Fruit fly (Drosophila melanogaster): Measurements from ENCODE around the gene Argk2.

Gene Argk2

dm6 chr3L:9062816-9063215 is 15.6 kb downstream of the Argk2 start:
- TF ChIP-seq CG12299 (tag; optimal IDR thresholded peaks at IDR 0.05) (no peak), Myb (GFP tag; optimal IDR thresholded peaks at IDR 0.05) (no peak), luna (GFP tag; optimal IDR thresholded peaks at IDR 0.05) (no peak), crol (GFP tag; IDR thresholded peaks at IDR 0.05) (no peak), mirr (GFP tag; optimal IDR thresholded peaks at IDR 0.05) (no peak), D19A (tag; optimal IDR thresholded peaks at IDR 0.05) (no peak), CG8359 (GFP tag; optimal IDR thresholded peaks at IDR 0.05; ENCODE audit: borderline replicate concordance) (no peak), odd (GFP tag; optimal IDR thresholded peaks at IDR 0.05) (no peak), Side (GFP tag; optimal IDR thresholded peaks at IDR 0.05) (no peak), nerfin-2 (GFP tag; IDR thresholded peaks at IDR 0.05; ENCODE audit: partially characterized antibody) (no peak), stwl (tag; optimal IDR thresholded peaks at IDR 0.05) (peak; percentile 20), CG14710 (tag; optimal IDR thresholded peaks at IDR 0.05) (peak; percentile 97)

- TF ChIP-seq CG12769 (tag; optimal IDR thresholded peaks at IDR 0.05) (no peak), Opbp (GFP tag; IDR thresholded peaks at IDR 0.05; ENCODE audit: partially characterized antibody) (no peak), CG12391 (tag; optimal IDR thresholded peaks at IDR 0.05) (no peak), Adf1 (GFP tag; IDR thresholded peaks at IDR 0.05) (no peak), ranshi (GFP tag; IDR thresholded peaks at IDR 0.05) (0 out of 2 replicates have a peak, but pooled peaks have one; percentile 3), CHES-1-like (GFP tag; optimal IDR thresholded peaks at IDR 0.05) (no peak), Usf (GFP tag; optimal IDR thresholded peaks at IDR 0.05) (no peak), exex (tag; optimal IDR thresholded peaks at IDR 0.05) (peak; percentile 27), Vsx1 (GFP tag; optimal IDR thresholded peaks at IDR 0.05) (no peak), gce (GFP tag; IDR thresholded peaks at IDR 0.05) (no peak), HLHmδ (GFP tag; optimal IDR thresholded peaks at IDR 0.05) (no peak)
Observed at dm6 chr3L:9063607-9064006, 16.4 kb downstream of the Argk2 start.

dm6 chr3L:9064207-9064754 is 17.0 kb downstream of the Argk2 start:
- TF ChIP-seq CG4360 (GFP tag; IDR thresholded peaks at IDR 0.05) (no peak), CG14014 (GFP tag; IDR thresholded peaks at IDR 0.05) (no peak), HLH54F (GFP tag; optimal IDR thresholded peaks at IDR 0.05) (no peak), Hand (GFP tag; optimal IDR thresholded peaks at IDR 0.05) (no peak), Dek (tag; optimal IDR thresholded peaks at IDR 0.05) (no peak), CG11695 (GFP tag; IDR thresholded peaks at IDR 0.05) (no peak), Neu2 (GFP tag; optimal IDR thresholded peaks at IDR 0.05; ENCODE audit: borderline replicate concordance) (no peak), CG7357 (GFP tag; IDR thresholded peaks at IDR 0.05) (no peak), CG9797 (GFP tag; optimal IDR thresholded peaks at IDR 0.05) (no peak), CG17912 (GFP tag; optimal IDR thresholded peaks at IDR 0.05) (no peak), disco-r (GFP tag; optimal IDR thresholded peaks at IDR 0.05) (no peak), chinmo (GFP tag; IDR thresholded peaks at IDR 0.05; ENCODE audit: partially characterized antibody) (0 out of 4 replicates have a peak, but pooled peaks have one; percentile 40), mirr (GFP tag; optimal IDR thresholded peaks at IDR 0.05) (no peak), wdn (GFP tag; IDR thresholded peaks at IDR 0.05) (no peak), sens (GFP tag) (peak; percentile 12), hbn (GFP tag; IDR thresholded peaks at IDR 0.05; ENCODE audit: partially characterized antibody) (no peak), D (optimal IDR thresholded peaks at IDR 0.05) (no peak), D (GFP tag; optimal IDR thresholded peaks at IDR 0.05) (no peak), cad (GFP tag; optimal IDR thresholded peaks at IDR 0.05) (peak; percentile 64), H15 (GFP tag; IDR thresholded peaks at IDR 0.05) (no peak), CG4328 (GFP tag; optimal IDR thresholded peaks at IDR 0.05) (no peak), CG6765 (GFP tag; optimal IDR thresholded peaks at IDR 0.05) (no peak), Oaz (GFP tag; IDR thresholded peaks at IDR 0.05) (no peak), ash1 (GFP tag; optimal IDR thresholded peaks at IDR 0.05) (no peak), Sox100B (GFP tag; optimal IDR thresholded peaks at IDR 0.05) (no peak), Stat92E (GFP tag; optimal IDR thresholded peaks at IDR 0.05) (no peak), fd3F (GFP tag; optimal IDR thresholded peaks at IDR 0.05) (no peak)
